Fruit fly (Drosophila melanogaster) whole organism, embryonic: ENCODE measurements around the gene CG42716.

Experiments used
- Adf1 ChIP-seq: fragments of 200-800 bp; sonication (Bioruptor generic); IDR thresholded peaks from 2 replicates; pipeline ENCODE4 v1.3.6; 2022; ENCODE audit warnings: missing biosample characterization, missing genetic modification characterization
- CG10209 ChIP-seq: fragments of 200-800 bp; sonication (Bioruptor generic); optimal IDR thresholded peaks from 3 replicates; lab custom pipeline; 2017; ENCODE audit warnings: missing biosample characterization, mild to moderate bottlenecking, missing genetic modification characterization, missing genetic modification reagents
- CG10274 ChIP-seq: fragments of 200-800 bp; sonication (Bioruptor generic); optimal IDR thresholded peaks from 3 replicates; lab custom pipeline; 2017; ENCODE audit warnings: missing biosample characterization, mild to moderate bottlenecking, missing genetic modification characterization
- CG11085 ChIP-seq: fragments of 200-800 bp; sonication (Bioruptor generic); IDR thresholded peaks from 2 replicates; pipeline ENCODE4 v1.3.6; 2022; ENCODE audit warnings: missing biosample characterization, missing genetic modification characterization
- CG12155 ChIP-seq: fragments of 200-800 bp; sonication (Bioruptor generic); optimal IDR thresholded peaks from 3 replicates; lab custom pipeline; 2016; ENCODE audit warnings: missing biosample characterization, missing genetic modification characterization
- CG13424 ChIP-seq: fragments of 200-800 bp; sonication (Bioruptor generic); optimal IDR thresholded peaks from 2 replicates; lab custom pipeline; 2019; ENCODE audit warnings: missing biosample characterization, mild to moderate bottlenecking, missing genetic modification characterization, moderate library complexity
- CG15601 ChIP-seq: fragments of 200-800 bp; sonication (Bioruptor generic); optimal IDR thresholded peaks from 3 replicates; lab custom pipeline; 2019; ENCODE audit warnings: missing biosample characterization, mild to moderate bottlenecking, missing genetic modification characterization, moderate library complexity
- CG15696 ChIP-seq: fragments of 200-800 bp; sonication (Bioruptor generic); optimal IDR thresholded peaks from 2 replicates; lab custom pipeline; 2019; ENCODE audit warnings: missing biosample characterization, mild to moderate bottlenecking, missing genetic modification characterization, moderate library complexity
- CG17568 ChIP-seq: fragments of 200-800 bp; sonication (Bioruptor generic); optimal IDR thresholded peaks from 2 replicates; lab custom pipeline; 2018; ENCODE audit warnings: missing biosample characterization, mild to moderate bottlenecking, missing genetic modification characterization, moderate library complexity
- CG1832 ChIP-seq: fragments of 200-800 bp; sonication (Bioruptor generic); optimal IDR thresholded peaks from 2 replicates; lab custom pipeline; 2017; ENCODE audit warnings: missing biosample characterization, mild to moderate bottlenecking, missing genetic modification characterization, inconsistent platforms
- CG18619 ChIP-seq: fragments of 200-800 bp; sonication (Bioruptor generic); optimal IDR thresholded peaks from 3 replicates; lab custom pipeline; 2017; ENCODE audit warnings: missing biosample characterization, mild to moderate bottlenecking, missing genetic modification characterization
- CG4282 ChIP-seq: fragments of 200-800 bp; sonication (Bioruptor generic); optimal IDR thresholded peaks from 2 replicates; lab custom pipeline; 2016; ENCODE audit warnings: missing biosample characterization, missing genetic modification characterization
- CG5180 ChIP-seq: fragments of 200-800 bp; sonication (Bioruptor generic); optimal IDR thresholded peaks from 3 replicates; lab custom pipeline; 2017; ENCODE audit warnings: missing biosample characterization, missing genetic modification characterization, mild to moderate bottlenecking, moderate library complexity, missing genetic modification reagents
- CG5953 ChIP-seq: fragments of 200-800 bp; sonication (Bioruptor generic); IDR thresholded peaks from 2 replicates; pipeline ENCODE4 v1.3.6; 2022; ENCODE audit warnings: missing biosample characterization, missing genetic modification characterization
- CG6654 ChIP-seq: fragments of 200-800 bp; sonication (Bioruptor generic); optimal IDR thresholded peaks from 2 replicates; lab custom pipeline; 2017; ENCODE audit warnings: missing biosample characterization, mild to moderate bottlenecking, missing genetic modification characterization
- CG6813 ChIP-seq: fragments of 200-800 bp; sonication (Bioruptor generic); optimal IDR thresholded peaks from 2 replicates; lab custom pipeline; 2017; ENCODE audit warnings: missing biosample characterization, missing genetic modification characterization, mild to moderate bottlenecking, moderate library complexity, missing genetic modification reagents
- CG7271 ChIP-seq: fragments of 200-800 bp; sonication (Bioruptor generic); optimal IDR thresholded peaks from 2 replicates; lab custom pipeline; 2018; ENCODE audit warnings: missing biosample characterization, mild to moderate bottlenecking, missing genetic modification characterization, moderate library complexity
- D19A ChIP-seq: fragments of 200-800 bp; optimal IDR thresholded peaks from 3 replicates; lab custom pipeline; 2019; ENCODE audit warnings: missing biosample characterization, mild to moderate bottlenecking, missing genetic modification characterization, moderate library complexity
- Fer1 ChIP-seq: fragments of 200-800 bp; sonication (Bioruptor generic); optimal IDR thresholded peaks from 2 replicates; lab custom pipeline; 2017; ENCODE audit warnings: missing biosample characterization, mild to moderate bottlenecking, missing genetic modification characterization
- MBD-R2 ChIP-seq: fragments of 200-800 bp; sonication (Bioruptor generic); IDR thresholded peaks from 2 replicates; pipeline ENCODE4 v1.3.6; 2022; ENCODE audit warnings: missing biosample characterization, missing genetic modification characterization
- MTF-1 ChIP-seq: fragments of 200-800 bp; sonication (Bioruptor generic); optimal IDR thresholded peaks from 2 replicates; lab custom pipeline; 2018; ENCODE audit warnings: missing biosample characterization, mild to moderate bottlenecking, missing genetic modification characterization, borderline replicate concordance
- NC2β ChIP-seq: fragments of 200-800 bp; sonication (Bioruptor generic); optimal IDR thresholded peaks from 2 replicates; lab custom pipeline; 2016; ENCODE audit warnings: missing biosample characterization, missing genetic modification characterization
- Nf-YC ChIP-seq: fragments of 200-800 bp; optimal IDR thresholded peaks from 3 replicates; lab custom pipeline; 2019; ENCODE audit warnings: missing biosample characterization, mild to moderate bottlenecking, missing genetic modification characterization, moderate library complexity
- Opbp ChIP-seq: fragments of 200-800 bp; sonication (Bioruptor generic); IDR thresholded peaks from 3 replicates; pipeline ENCODE4 v1.3.6; 2022; ENCODE audit warnings: missing biosample characterization, missing genetic modification characterization; ENCODE audit not compliant: partially characterized antibody
- Optix ChIP-seq: fragments of 200-800 bp; sonication (Bioruptor generic); IDR thresholded peaks from 3 replicates; pipeline ENCODE4 v1.3.6; 2022; ENCODE audit warnings: missing biosample characterization, missing genetic modification characterization
- Pdp1 ChIP-seq, 2 experiments: fragments of 200-800 bp; sonication (Bioruptor generic); optimal IDR thresholded peaks; 3 replicates each; lab custom pipeline; 2016; ENCODE audit warnings: missing biosample characterization in 2 of 2, missing genetic modification characterization in 2 of 2, mild to moderate bottlenecking in 1 of 2, moderate library complexity in 1 of 2
- Poxn ChIP-seq: fragments of 200-800 bp; sonication (Bioruptor generic); IDR thresholded peaks from 2 replicates; pipeline ENCODE4 v1.3.6; 2022; ENCODE audit warnings: missing biosample characterization, missing genetic modification characterization
- Sry-β ChIP-seq: fragments of 200-800 bp; sonication (Bioruptor generic); optimal IDR thresholded peaks from 2 replicates; lab custom pipeline; 2018; ENCODE audit warnings: missing biosample characterization, mild to moderate bottlenecking, missing genetic modification characterization, moderate library complexity
- Vsx1 ChIP-seq: fragments of 200-800 bp; sonication (Bioruptor generic); optimal IDR thresholded peaks from 2 replicates; lab custom pipeline; 2017; ENCODE audit warnings: missing biosample characterization, mild to moderate bottlenecking, missing genetic modification characterization, missing genetic modification reagents
- ap ChIP-seq: fragments of 200-800 bp; sonication (Bioruptor generic); IDR thresholded peaks from 2 replicates; pipeline ENCODE4 v1.3.6; 2022; ENCODE audit warnings: missing biosample characterization, missing genetic modification characterization
- cas ChIP-seq: fragments of 200-800 bp; sonication (Bioruptor generic); IDR thresholded peaks from 2 replicates; pipeline ENCODE4 v1.3.6; 2022; ENCODE audit warnings: missing biosample characterization, missing genetic modification characterization
- caup ChIP-seq: fragments of 200-800 bp; sonication (Bioruptor generic); optimal IDR thresholded peaks from 3 replicates; lab custom pipeline; 2017; ENCODE audit warnings: missing biosample characterization, mild to moderate bottlenecking, missing genetic modification characterization, moderate library complexity; ENCODE audit not compliant: severe bottlenecking
- chinmo ChIP-seq: fragments of 200-800 bp; sonication (Bioruptor generic); IDR thresholded peaks from 4 replicates; pipeline ENCODE4 v1.3.6; 2022; ENCODE audit warnings: missing biosample characterization, missing genetic modification characterization; ENCODE audit not compliant: partially characterized antibody
- ci ChIP-seq: fragments of 200-800 bp; sonication (Bioruptor generic); IDR thresholded peaks from 3 replicates; pipeline ENCODE4 v1.3.6; 2022; ENCODE audit warnings: missing biosample characterization, missing genetic modification characterization
- dan ChIP-seq: fragments of 200-800 bp; sonication (Bioruptor generic); IDR thresholded peaks from 2 replicates; pipeline ENCODE4 v1.3.6; 2022; ENCODE audit warnings: missing biosample characterization, missing genetic modification characterization
- ham ChIP-seq: fragments of 200-800 bp; sonication (Bioruptor generic); IDR thresholded peaks from 2 replicates; pipeline ENCODE4 v1.3.6; 2022; ENCODE audit warnings: missing biosample characterization, missing genetic modification characterization
- hbn ChIP-seq: fragments of 200-800 bp; sonication (Bioruptor generic); IDR thresholded peaks from 2 replicates; pipeline ENCODE4 v1.3.6; 2022; ENCODE audit warnings: missing biosample characterization, missing genetic modification characterization; ENCODE audit not compliant: partially characterized antibody
- odd ChIP-seq: fragments of 200-800 bp; sonication (Bioruptor generic); optimal IDR thresholded peaks from 2 replicates; lab custom pipeline; 2017; ENCODE audit warnings: missing biosample characterization, mild to moderate bottlenecking, missing genetic modification characterization
- sc ChIP-seq, 3 experiments: fragments of >200 bp in 2 of 3; fragments of 200-800 bp in 1 of 3; sonication (Bioruptor generic) in 1 of 3; optimal IDR thresholded peaks; 2 replicates in 2 of 3; 3 replicates in 1 of 3; lab custom pipeline; 2017; ENCODE audit warnings: mild to moderate bottlenecking in 1 of 3, missing biosample characterization in 1 of 3, missing genetic modification characterization in 1 of 3, missing genetic modification reagents in 1 of 3
- sim ChIP-seq: fragments of 200-800 bp; sonication (Bioruptor generic); IDR thresholded peaks from 2 replicates; pipeline ENCODE4 v1.3.6; 2022; ENCODE audit warnings: missing biosample characterization, missing genetic modification characterization
- slou ChIP-seq: fragments of 200-800 bp; sonication (Bioruptor generic); optimal IDR thresholded peaks from 3 replicates; lab custom pipeline; 2016; ENCODE audit warnings: missing biosample characterization, missing genetic modification characterization
- sob ChIP-seq: fragments of 200-800 bp; sonication (Bioruptor generic); IDR thresholded peaks from 2 replicates; pipeline ENCODE4 v1.3.6; 2022; ENCODE audit warnings: missing biosample characterization, missing genetic modification characterization
- vfl ChIP-seq: fragments of 200-800 bp; sonication (Bioruptor generic); optimal IDR thresholded peaks from 2 replicates; lab custom pipeline; 2016; ENCODE audit warnings: missing biosample characterization, missing genetic modification characterization

Gene CG42716

DNA sequence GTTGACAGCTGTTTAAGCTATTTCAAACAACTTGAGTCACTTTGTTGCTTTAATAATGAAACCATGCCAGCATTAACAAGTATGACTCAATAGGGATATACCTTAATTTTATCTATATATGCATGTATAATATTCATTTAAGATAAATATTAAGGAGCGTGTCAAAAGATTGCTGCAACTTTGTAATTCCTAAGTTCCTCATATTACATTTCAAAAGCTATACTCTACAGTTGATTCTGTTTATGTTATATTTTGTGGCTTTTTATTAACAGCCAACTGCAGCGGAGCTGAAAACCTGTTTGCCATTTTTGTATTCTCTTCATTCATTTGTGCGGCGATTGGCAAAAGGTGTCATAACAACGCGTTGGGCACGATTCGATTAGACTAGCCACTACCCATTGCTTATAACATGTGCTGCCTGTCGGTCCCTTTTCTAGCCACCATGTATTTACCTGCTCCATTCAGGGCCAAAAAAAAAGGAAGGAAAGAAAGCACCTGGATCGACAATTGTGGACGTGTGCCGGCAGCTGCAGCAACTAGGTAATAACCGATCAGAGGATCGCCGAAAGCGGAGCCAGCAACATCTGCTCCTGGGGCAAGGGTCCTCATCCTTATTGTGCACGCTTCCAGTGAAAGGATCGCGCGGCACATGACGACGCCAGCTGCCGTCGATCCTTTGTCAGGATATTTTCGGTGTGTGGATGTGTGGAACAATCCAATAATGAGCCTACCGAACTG, 15.3 kb downstream of the CG42716 start (continued):
- TF ChIP-seq Optix (GFP tag; lab: Robert Waterston, UW) (0 out of 3 replicates have a peak, but pooled peaks have one; percentile 18), CG6654 (GFP tag; lab: Kevin White, UChicago) (no peak), chinmo (GFP tag; lab: Robert Waterston, UW) (0 out of 4 replicates have a peak, but pooled peaks have one; percentile 7), cas (GFP tag; lab: Robert Waterston, UW) (no peak)

DNA sequence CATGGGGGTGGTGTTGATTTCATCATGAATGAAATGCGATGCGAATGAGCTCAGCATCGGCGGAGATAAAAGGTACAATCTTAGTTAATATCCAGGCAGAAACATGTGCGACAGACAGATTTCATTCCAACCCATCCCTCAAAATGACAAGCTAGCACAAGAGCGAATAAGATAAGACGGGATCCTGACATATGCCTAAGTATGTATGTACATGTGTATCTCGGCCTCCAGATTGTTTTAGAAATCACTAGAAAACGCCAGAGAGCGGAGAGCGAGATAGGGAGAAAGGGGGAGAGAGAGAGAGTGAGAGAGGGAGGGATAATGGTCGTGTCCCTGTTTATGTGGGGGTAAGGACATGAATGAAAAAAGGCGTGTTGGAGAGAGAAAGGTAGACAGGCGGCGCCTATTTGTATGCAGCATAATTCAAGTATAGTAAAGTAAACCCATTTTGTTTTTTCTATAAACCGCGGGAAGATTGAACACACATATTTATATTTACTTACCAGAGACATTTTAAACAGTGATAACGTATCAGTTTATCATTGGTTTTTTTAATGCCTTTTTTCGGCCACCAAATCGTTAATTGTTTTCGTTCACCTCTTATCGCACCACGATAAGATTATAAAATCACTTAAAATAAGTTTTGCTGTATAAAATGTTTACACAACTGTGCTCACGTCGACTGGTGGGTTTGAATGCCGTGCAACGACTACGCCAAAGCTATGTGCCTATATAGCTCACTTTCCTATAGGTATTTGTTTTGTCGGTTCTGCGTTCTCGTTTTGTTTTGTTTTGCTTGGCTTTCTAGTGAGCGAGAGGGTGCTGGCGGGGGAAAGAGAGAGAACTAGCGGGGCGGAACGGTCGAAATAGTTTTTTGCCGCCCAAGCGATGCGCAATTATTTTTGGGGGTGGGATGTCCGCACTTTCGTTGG, 16.6 kb downstream of the CG42716 start:
- peak; percentile 62 for TF ChIP-seq Fer1 (GFP tag; lab: Kevin White, UChicago)
- no peak for TF ChIP-seq ci (GFP tag; lab: Robert Waterston, UW)
- no peak for TF ChIP-seq CG5953 (GFP tag; lab: Robert Waterston, UW)
- 0 out of 2 replicates have a peak, but pooled peaks have one; percentile 4 for TF ChIP-seq sim (GFP tag; lab: Robert Waterston, UW)
- TF ChIP-seq slou (GFP tag; lab: Kevin White, UChicago): no peak
- TF ChIP-seq CG17568 (GFP tag; lab: Kevin White, UChicago): peak; percentile 58
- no peak for TF ChIP-seq CG11085 (GFP tag; lab: Robert Waterston, UW)
- peak; percentile 46; the same call in 1 of the 2 replicates for TF ChIP-seq sob (GFP tag; lab: Robert Waterston, UW)
- peak; percentile 44 for TF ChIP-seq caup
- peak; percentile 72 for TF ChIP-seq CG6813
- peak; percentile 47 for TF ChIP-seq MTF-1 (GFP tag; lab: Kevin White, UChicago)
- no peak for TF ChIP-seq CG18619
- TF ChIP-seq D19A (tag; lab: Kevin White, UChicago): peak; percentile 24
- TF ChIP-seq Nf-YC (tag; lab: Kevin White, UChicago): peak; percentile 44
- TF ChIP-seq Pdp1 (GFP tag; optimal IDR thresholded peaks at IDR 0.05; lab: Kevin White, UChicago): peak in 1 of 2 experiments; percentile 59
- peak; percentile 17 for TF ChIP-seq CG4282
- no peak for TF ChIP-seq Opbp (GFP tag; lab: Robert Waterston, UW)
- no peak for TF ChIP-seq CG7271
- TF ChIP-seq sc (optimal IDR thresholded peaks at IDR 0.05; lab: Kevin White, UChicago): no peak
- TF ChIP-seq sc (GFP tag; optimal IDR thresholded peaks at IDR 0.05; lab: Kevin White, UChicago): no peak
- no peak for TF ChIP-seq hbn (GFP tag; lab: Robert Waterston, UW)
- TF ChIP-seq Adf1: peak; percentile 28; the same call in 1 of the 2 replicates
- peak; percentile 5 for TF ChIP-seq CG13424 (tag; lab: Kevin White, UChicago)
- TF ChIP-seq CG12155 (GFP tag; lab: Kevin White, UChicago): no peak
- TF ChIP-seq CG10274 (GFP tag; lab: Kevin White, UChicago): no peak
- no peak for TF ChIP-seq Vsx1 (GFP tag; lab: Kevin White, UChicago)
- TF ChIP-seq CG1832 (GFP tag; lab: Kevin White, UChicago): peak; percentile 74
- TF ChIP-seq ham (GFP tag; lab: Robert Waterston, UW): no peak
- no peak for TF ChIP-seq dan (GFP tag; lab: Robert Waterston, UW)
- no peak for TF ChIP-seq Sry-β (GFP tag; lab: Kevin White, UChicago)
- peak; percentile 51 for TF ChIP-seq CG15696 (tag; lab: Kevin White, UChicago)
- TF ChIP-seq CG5180 (GFP tag; lab: Kevin White, UChicago): peak; percentile 40
- TF ChIP-seq MBD-R2 (GFP tag; lab: Robert Waterston, UW): peak; percentile 28
- TF ChIP-seq CG10209 (GFP tag; lab: Kevin White, UChicago): peak; percentile 5
- peak; percentile 57 for TF ChIP-seq CG15601
- peak; percentile 30 for TF ChIP-seq vfl (GFP tag; lab: Kevin White, UChicago)
- peak; percentile 63 for TF ChIP-seq odd (GFP tag; lab: Kevin White, UChicago)
- no peak for TF ChIP-seq NC2β
- TF ChIP-seq ap (GFP tag; lab: Robert Waterston, UW): no peak
- TF ChIP-seq Poxn (GFP tag; lab: Robert Waterston, UW): no peak
